Fruit fly (Drosophila melanogaster) whole organism, embryonic: ENCODE data around the gene CG15742.

ENCODE experiments used
- CG2199 ChIP-seq: fragments of 200-800 bp; sonication (Bioruptor generic); IDR thresholded peaks from 3 replicates; pipeline ENCODE4 v1.3.6; 2022; ENCODE audit warnings: missing biosample characterization, missing genetic modification characterization
- Dll ChIP-seq: fragments of 200-800 bp; sonication (Bioruptor generic); IDR thresholded peaks from 4 replicates; pipeline ENCODE4 v1.3.6; 2022; ENCODE audit warnings: missing biosample characterization, missing genetic modification characterization; ENCODE audit not compliant: partially characterized antibody
- Taf1 ChIP-seq: fragments of 200-800 bp; sonication (Bioruptor generic); IDR thresholded peaks from 2 replicates; pipeline ENCODE4 v1.3.6; 2022; ENCODE audit warnings: missing biosample characterization, missing genetic modification characterization
- esg ChIP-seq: fragments of 200-800 bp; sonication (Bioruptor generic); conservative IDR thresholded peaks from 2 replicates; pipeline ENCODE4 v1.3.6; 2022; ENCODE audit warnings: missing biosample characterization, missing genetic modification characterization
- eyg ChIP-seq: fragments of 200-800 bp; sonication (Bioruptor generic); optimal IDR thresholded peaks from 3 replicates; lab custom pipeline; 2016; ENCODE audit warnings: missing biosample characterization, missing genetic modification characterization
- pan ChIP-seq, 4 experiments: fragments of >200 bp in 3 of 4; fragments of 200-800 bp in 1 of 4; sonication (Bioruptor generic) in 1 of 4; optimal IDR thresholded peaks in 3 of 4; IDR thresholded peaks in 1 of 4; 2 replicates each; pipeline versions ENCODE4 v1.3.6 to Lab custom; 2017 to 2022; ENCODE audit warnings: missing biosample characterization in 2 of 4, missing genetic modification characterization in 2 of 4, mixed read lengths in 1 of 4
- psq ChIP-seq: fragments of 200-800 bp; sonication (Bioruptor generic); optimal IDR thresholded peaks from 2 replicates; lab custom pipeline; 2017; ENCODE audit warnings: missing biosample characterization, missing genetic modification characterization

DNA sequence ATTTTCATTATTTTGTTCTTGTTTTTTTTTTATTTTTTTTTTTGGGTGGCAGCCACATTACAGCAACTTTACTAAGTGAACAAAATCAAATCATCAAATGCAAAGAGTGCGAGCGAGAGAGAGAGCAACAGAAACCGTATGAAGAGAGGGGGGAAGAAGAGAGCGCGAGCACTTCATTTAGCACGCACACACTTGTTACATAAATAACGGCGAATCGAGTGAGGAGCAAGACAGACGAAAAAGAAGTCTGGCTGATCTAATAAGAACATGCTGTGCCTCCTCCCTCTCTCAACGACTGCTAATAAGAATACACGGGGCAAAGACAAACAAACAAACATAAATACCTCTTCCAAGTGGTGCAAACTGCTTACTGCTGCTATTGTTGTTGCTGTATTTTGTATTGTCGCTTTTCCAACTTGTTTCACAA, 26.3 kb upstream of the CG15742 start:
- TF ChIP-seq esg (GFP tag; lab: Robert Waterston, UW) (no peak), Dll (GFP tag; lab: Robert Waterston, UW) (no peak), Taf1 (GFP tag; lab: Robert Waterston, UW) (no peak), pan (optimal IDR thresholded peaks at IDR 0.05; lab: Kevin White, UChicago) (no peak), pan (GFP tag; optimal IDR thresholded peaks at IDR 0.05 in 1 of 2, IDR thresholded peaks at IDR 0.05 in 1 of 2) (no peak), CG2199 (GFP tag; lab: Robert Waterston, UW) (no peak), eyg (GFP tag; lab: Kevin White, UChicago) (no peak), psq (GFP tag; lab: Kevin White, UChicago) (peak; percentile 64)
